Worm (Caenorhabditis elegans): Measurements from ENCODE around the gene Y11D7A.9.
"Not testable (repeated sequence)": the region's sequence is repeated elsewhere in the genome, so short reads cannot be mapped to it uniquely, and the experiment has no call there.

ce11 chrIV:9249219-9249618 lies 6.7 kb downstream of the Y11D7A.9 start, which contains the start of gene Y11D7A.7:
- TF ChIP-seq nhr-11 (tag; optimal IDR thresholded peaks at IDR 0.05); pat-9 (tag; optimal IDR thresholded peaks at IDR 0.05); sox-2 (GFP tag; IDR thresholded peaks at IDR 0.05); pha-4 (tag; optimal IDR thresholded peaks at IDR 0.05); lin-11 (tag; optimal IDR thresholded peaks at IDR 0.05); elt-4 (tag; optimal IDR thresholded peaks at IDR 0.05); ahr-1 (tag; optimal IDR thresholded peaks at IDR 0.05); ceh-9 (tag; optimal IDR thresholded peaks at IDR 0.05); dmd-4 (tag; optimal IDR thresholded peaks at IDR 0.05; ENCODE audit: borderline replicate concordance); rnt-1 (tag; optimal IDR thresholded peaks at IDR 0.05); K09A11.1 (tag; optimal IDR thresholded peaks at IDR 0.05; ENCODE audit: insufficient read depth); unc-55 (GFP tag; optimal IDR thresholded peaks at IDR 0.05); pros-1 (tag; optimal IDR thresholded peaks at IDR 0.05); pqm-1 (tag; optimal IDR thresholded peaks at IDR 0.05): not testable (repeated sequence)
